Worm (Caenorhabditis elegans) whole organism, L3 larva: ENCODE results near the gene E02H1.5.

ENCODE experiments used
- egl-27 ChIP-seq: sonication (generic microtip); optimal IDR thresholded peaks from 4 replicates; lab custom pipeline; 2017; ENCODE audit warnings: missing biosample characterization, missing genetic modification reagents, missing genetic modification characterization
- mdl-1 ChIP-seq: fragments of 150-350 bp; optimal IDR thresholded peaks from 2 replicates; lab custom pipeline; 2014; ENCODE audit warnings: missing biosample characterization, missing genetic modification characterization
- nfya-1 ChIP-seq: sonication (generic microtip); optimal IDR thresholded peaks from 2 replicates; lab custom pipeline; 2017; ENCODE audit warnings: missing genetic modification characterization, mild to moderate bottlenecking, missing compliant biosample characterization, antibody characterized with exemption, moderate library complexity; ENCODE audit not compliant: insufficient read depth
- skn-1 ChIP-seq: fragments of 150-350 bp; optimal IDR thresholded peaks from 2 replicates; lab custom pipeline; 2014; ENCODE audit warnings: missing biosample characterization, missing genetic modification characterization

- TF ChIP-seq egl-27 (tag; lab: Kevin White, UChicago) (no peak), nfya-1 (tag; lab: Kevin White, UChicago) (no peak), skn-1 (tag; lab: Kevin White, UChicago) (no peak), mdl-1 (tag; lab: Kevin White, UChicago) (peak; percentile 17)
These were observed 10.3 kb downstream of the E02H1.5 start, which contains the start of gene nhr-19 for ce11 chrII:9605336-9605735.
